Fruit fly (Drosophila melanogaster) whole organism, embryonic: Measurements from ENCODE around the gene CG11164.

Experiments
- Blimp-1 ChIP-seq: fragments of 200-800 bp; sonication (Bioruptor generic); optimal IDR thresholded peaks from 3 replicates; lab custom pipeline; 2018; ENCODE audit warnings: missing biosample characterization, missing genetic modification characterization, mild to moderate bottlenecking, moderate library complexity, missing genetic modification reagents
- C15 ChIP-seq: fragments of 200-800 bp; sonication (Bioruptor generic); IDR thresholded peaks from 3 replicates; pipeline ENCODE4 v1.3.6; 2022; ENCODE audit warnings: missing biosample characterization, missing genetic modification characterization
- CG10147 ChIP-seq: fragments of 200-800 bp; sonication (Bioruptor generic); optimal IDR thresholded peaks from 2 replicates; lab custom pipeline; 2019; ENCODE audit warnings: missing biosample characterization, mild to moderate bottlenecking, missing genetic modification characterization, moderate library complexity
- CG11093 ChIP-seq: fragments of 200-800 bp; sonication (Bioruptor generic); IDR thresholded peaks from 3 replicates; pipeline ENCODE4 v1.3.6; 2022; ENCODE audit warnings: missing biosample characterization, missing genetic modification characterization
- CG11696 ChIP-seq: fragments of 200-800 bp; sonication (Bioruptor generic); IDR thresholded peaks from 2 replicates; pipeline ENCODE4 v1.3.6; 2022; ENCODE audit warnings: missing biosample characterization, missing genetic modification characterization
- CG12104 ChIP-seq: fragments of 200-800 bp; sonication (Bioruptor generic); optimal IDR thresholded peaks from 3 replicates; lab custom pipeline; 2016; ENCODE audit warnings: missing biosample characterization, missing genetic modification characterization
- CG12299 ChIP-seq: fragments of 200-800 bp; sonication (Bioruptor generic); optimal IDR thresholded peaks from 2 replicates; lab custom pipeline; 2018; ENCODE audit warnings: missing biosample characterization, mild to moderate bottlenecking, missing genetic modification characterization
- CG13424 ChIP-seq: fragments of 200-800 bp; sonication (Bioruptor generic); optimal IDR thresholded peaks from 2 replicates; lab custom pipeline; 2019; ENCODE audit warnings: missing biosample characterization, mild to moderate bottlenecking, missing genetic modification characterization, moderate library complexity
- CG17802 ChIP-seq: fragments of 200-800 bp; sonication (Bioruptor generic); optimal IDR thresholded peaks from 2 replicates; lab custom pipeline; 2018; ENCODE audit warnings: missing biosample characterization, mild to moderate bottlenecking, missing genetic modification characterization, moderate library complexity
- CG18476 ChIP-seq: fragments of 200-800 bp; sonication (Bioruptor generic); optimal IDR thresholded peaks from 2 replicates; lab custom pipeline; 2016; ENCODE audit warnings: missing biosample characterization, mild to moderate bottlenecking, missing genetic modification characterization
- CG2202 ChIP-seq: fragments of 200-800 bp; sonication (Bioruptor generic); optimal IDR thresholded peaks from 2 replicates; lab custom pipeline; 2018; ENCODE audit warnings: missing biosample characterization, mild to moderate bottlenecking, missing genetic modification characterization
- CG3847 ChIP-seq: fragments of 200-800 bp; sonication (Bioruptor generic); IDR thresholded peaks from 2 replicates; pipeline ENCODE4 v1.3.6; 2022; ENCODE audit warnings: missing biosample characterization, missing genetic modification characterization
- CG4617 ChIP-seq: fragments of 200-800 bp; sonication (Bioruptor generic); optimal IDR thresholded peaks from 3 replicates; lab custom pipeline; 2016; ENCODE audit warnings: missing biosample characterization, missing genetic modification characterization, borderline replicate concordance
- CG6654 ChIP-seq: fragments of 200-800 bp; sonication (Bioruptor generic); optimal IDR thresholded peaks from 2 replicates; lab custom pipeline; 2017; ENCODE audit warnings: missing biosample characterization, mild to moderate bottlenecking, missing genetic modification characterization
- CG7786 ChIP-seq: fragments of 200-800 bp; sonication (Bioruptor generic); optimal IDR thresholded peaks from 2 replicates; lab custom pipeline; 2016; ENCODE audit warnings: missing biosample characterization, missing genetic modification characterization
- CG8924 ChIP-seq: fragments of 200-800 bp; optimal IDR thresholded peaks from 3 replicates; lab custom pipeline; 2019; ENCODE audit warnings: missing biosample characterization, mild to moderate bottlenecking, missing genetic modification characterization, moderate library complexity
- CHES-1-like ChIP-seq: fragments of 200-800 bp; sonication (Bioruptor generic); optimal IDR thresholded peaks from 2 replicates; lab custom pipeline; 2016; ENCODE audit warnings: missing biosample characterization, missing genetic modification characterization
- ERR ChIP-seq: fragments of 200-800 bp; sonication (Bioruptor generic); optimal IDR thresholded peaks from 2 replicates; lab custom pipeline; 2016; ENCODE audit warnings: missing biosample characterization, missing genetic modification characterization
- Fer1 ChIP-seq: fragments of 200-800 bp; sonication (Bioruptor generic); optimal IDR thresholded peaks from 2 replicates; lab custom pipeline; 2017; ENCODE audit warnings: missing biosample characterization, mild to moderate bottlenecking, missing genetic modification characterization
- HLH3B ChIP-seq: fragments of 200-800 bp; sonication (Bioruptor generic); IDR thresholded peaks from 2 replicates; pipeline ENCODE4 v1.3.6; 2022; ENCODE audit warnings: missing biosample characterization, missing genetic modification characterization
- Hr3 ChIP-seq: fragments of 200-800 bp; sonication (Bioruptor generic); optimal IDR thresholded peaks from 3 replicates; lab custom pipeline; 2016; ENCODE audit warnings: missing biosample characterization, missing genetic modification characterization
- Max ChIP-seq: fragments of 200-800 bp; sonication (Bioruptor generic); optimal IDR thresholded peaks from 2 replicates; lab custom pipeline; 2016; ENCODE audit warnings: missing biosample characterization, mild to moderate bottlenecking, missing genetic modification characterization
- Meics ChIP-seq: fragments of 200-800 bp; sonication (Bioruptor generic); optimal IDR thresholded peaks from 2 replicates; lab custom pipeline; 2017; ENCODE audit warnings: missing biosample characterization, mild to moderate bottlenecking, missing genetic modification characterization
- Oaz ChIP-seq: fragments of 200-800 bp; sonication (Bioruptor generic); IDR thresholded peaks from 2 replicates; pipeline ENCODE4 v1.3.6; 2022; ENCODE audit warnings: missing biosample characterization, missing genetic modification characterization
- Ravus ChIP-seq: fragments of 200-800 bp; sonication (Bioruptor generic); IDR thresholded peaks from 2 replicates; pipeline ENCODE4 v1.3.6; 2022; ENCODE audit warnings: missing biosample characterization, missing genetic modification characterization
- Taf1 ChIP-seq: fragments of 200-800 bp; sonication (Bioruptor generic); IDR thresholded peaks from 2 replicates; pipeline ENCODE4 v1.3.6; 2022; ENCODE audit warnings: missing biosample characterization, missing genetic modification characterization
- YL-1 ChIP-seq: fragments of 200-800 bp; sonication (Bioruptor generic); optimal IDR thresholded peaks from 3 replicates; lab custom pipeline; 2017; ENCODE audit warnings: missing biosample characterization, mild to moderate bottlenecking, missing genetic modification characterization
- ac ChIP-seq: fragments of 200-800 bp; sonication (Bioruptor generic); optimal IDR thresholded peaks from 3 replicates; lab custom pipeline; 2017; ENCODE audit warnings: missing biosample characterization, mild to moderate bottlenecking, missing genetic modification characterization
- bigmax ChIP-seq: fragments of 200-800 bp; sonication (Bioruptor generic); optimal IDR thresholded peaks from 2 replicates; lab custom pipeline; 2018; ENCODE audit warnings: missing biosample characterization, mild to moderate bottlenecking, missing genetic modification characterization
- crp ChIP-seq, 2 experiments: fragments of 200-800 bp; sonication (Bioruptor generic); optimal IDR thresholded peaks; 2 replicates in 1 of 2; 3 replicates in 1 of 2; lab custom pipeline; 2017; ENCODE audit warnings: missing biosample characterization in 2 of 2, missing genetic modification characterization in 2 of 2, mild to moderate bottlenecking in 1 of 2, moderate library complexity in 1 of 2
- dan ChIP-seq: fragments of 200-800 bp; sonication (Bioruptor generic); IDR thresholded peaks from 2 replicates; pipeline ENCODE4 v1.3.6; 2022; ENCODE audit warnings: missing biosample characterization, missing genetic modification characterization
- dati ChIP-seq: fragments of 200-800 bp; sonication (Bioruptor generic); IDR thresholded peaks from 2 replicates; pipeline ENCODE4 v1.3.6; 2022; ENCODE audit warnings: missing biosample characterization, missing genetic modification characterization
- disco-r ChIP-seq: fragments of 200-800 bp; sonication (Bioruptor generic); optimal IDR thresholded peaks from 2 replicates; lab custom pipeline; 2016; ENCODE audit warnings: missing biosample characterization, missing genetic modification characterization
- ems ChIP-seq: fragments of 200-800 bp; sonication (Bioruptor generic); optimal IDR thresholded peaks from 3 replicates; lab custom pipeline; 2016; ENCODE audit warnings: missing biosample characterization, missing genetic modification characterization
- fu2 ChIP-seq: fragments of 200-800 bp; sonication (Bioruptor generic); optimal IDR thresholded peaks from 2 replicates; lab custom pipeline; 2016; ENCODE audit warnings: missing biosample characterization, missing genetic modification characterization
- gem ChIP-seq: fragments of 200-800 bp; sonication (Bioruptor generic); optimal IDR thresholded peaks from 2 replicates; lab custom pipeline; 2019; ENCODE audit warnings: missing biosample characterization, mild to moderate bottlenecking, missing genetic modification characterization, moderate library complexity
- gsb ChIP-seq: fragments of 200-800 bp; sonication (Bioruptor generic); IDR thresholded peaks from 2 replicates; pipeline ENCODE4 v1.3.6; 2022; ENCODE audit warnings: missing biosample characterization, missing genetic modification characterization
- hbn ChIP-seq: fragments of 200-800 bp; sonication (Bioruptor generic); IDR thresholded peaks from 2 replicates; pipeline ENCODE4 v1.3.6; 2022; ENCODE audit warnings: missing biosample characterization, missing genetic modification characterization; ENCODE audit not compliant: partially characterized antibody
- her ChIP-seq: fragments of 200-800 bp; sonication (Bioruptor generic); optimal IDR thresholded peaks from 2 replicates; lab custom pipeline; 2016; ENCODE audit warnings: missing biosample characterization, missing genetic modification characterization
- luna ChIP-seq: fragments of 200-800 bp; sonication (Bioruptor generic); optimal IDR thresholded peaks from 2 replicates; lab custom pipeline; 2016; ENCODE audit warnings: missing biosample characterization, missing genetic modification characterization
- nerfin-1 ChIP-seq: fragments of 200-800 bp; sonication (Bioruptor generic); optimal IDR thresholded peaks from 3 replicates; lab custom pipeline; 2019; ENCODE audit warnings: missing biosample characterization, mild to moderate bottlenecking, missing genetic modification characterization, moderate library complexity
- nmo ChIP-seq: fragments of 200-800 bp; sonication (Bioruptor generic); optimal IDR thresholded peaks from 2 replicates; lab custom pipeline; 2018; ENCODE audit warnings: missing biosample characterization, mild to moderate bottlenecking, missing genetic modification characterization, moderate library complexity
- odd ChIP-seq: fragments of 200-800 bp; sonication (Bioruptor generic); optimal IDR thresholded peaks from 2 replicates; lab custom pipeline; 2017; ENCODE audit warnings: missing biosample characterization, mild to moderate bottlenecking, missing genetic modification characterization
- onecut ChIP-seq: fragments of 200-800 bp; sonication (Bioruptor generic); IDR thresholded peaks from 2 replicates; pipeline ENCODE4 v1.3.6; 2022; ENCODE audit warnings: missing biosample characterization, missing genetic modification characterization
- pho ChIP-seq: fragments of 200-800 bp; sonication (Bioruptor generic); optimal IDR thresholded peaks from 2 replicates; lab custom pipeline; 2016; ENCODE audit warnings: missing biosample characterization, missing genetic modification characterization
- sc ChIP-seq, 3 experiments: fragments of >200 bp in 2 of 3; fragments of 200-800 bp in 1 of 3; sonication (Bioruptor generic) in 1 of 3; optimal IDR thresholded peaks; 2 replicates in 2 of 3; 3 replicates in 1 of 3; lab custom pipeline; 2017; ENCODE audit warnings: mild to moderate bottlenecking in 1 of 3, missing biosample characterization in 1 of 3, missing genetic modification characterization in 1 of 3, missing genetic modification reagents in 1 of 3
- sima ChIP-seq: fragments of 200-800 bp; sonication (Bioruptor generic); optimal IDR thresholded peaks from 2 replicates; lab custom pipeline; 2016; ENCODE audit warnings: missing biosample characterization, missing genetic modification characterization
- sug ChIP-seq: fragments of 200-800 bp; optimal IDR thresholded peaks from 2 replicates; lab custom pipeline; 2019; ENCODE audit warnings: missing biosample characterization, mild to moderate bottlenecking, missing genetic modification characterization, moderate library complexity
- tap ChIP-seq: fragments of 200-800 bp; optimal IDR thresholded peaks from 3 replicates; lab custom pipeline; 2019; ENCODE audit warnings: missing biosample characterization, mild to moderate bottlenecking, missing genetic modification characterization, moderate library complexity
- tll ChIP-seq, 2 experiments: fragments of 200-800 bp in 1 of 2; fragments of >200 bp in 1 of 2; sonication (Bioruptor generic) in 1 of 2; optimal IDR thresholded peaks; 2 replicates each; lab custom pipeline; 2017 to 2019; ENCODE audit warnings: missing biosample characterization in 2 of 2, missing genetic modification characterization in 2 of 2, mild to moderate bottlenecking in 1 of 2, moderate library complexity in 1 of 2
- usp ChIP-seq: fragments of >200 bp; optimal IDR thresholded peaks from 2 replicates; lab custom pipeline; 2017; ENCODE audit warnings: missing biosample characterization, missing genetic modification characterization

Gene CG11164

DNA sequence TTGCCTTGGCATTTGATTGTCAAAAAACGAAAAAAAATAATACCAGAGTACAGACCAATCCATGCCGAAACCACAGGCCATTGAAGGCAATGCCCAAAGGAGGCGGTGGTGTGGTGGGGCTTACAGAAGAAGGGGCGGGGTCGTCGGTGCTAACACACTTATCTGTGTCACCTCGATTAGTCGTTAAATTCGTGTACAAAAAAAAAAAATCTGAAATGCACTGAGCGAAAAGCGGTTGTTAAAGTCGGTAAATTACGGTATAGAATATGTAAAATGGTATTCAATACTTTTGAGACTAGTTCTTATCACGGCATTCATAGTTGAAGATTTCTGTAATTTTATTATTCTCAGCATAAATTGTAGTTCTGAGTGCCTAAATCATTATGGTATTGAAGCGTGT is 23.9 kb upstream of the CG11164 start (continued):
- TF ChIP-seq CG17802 (peak; percentile 32), CG2202 (no peak), CG11093 (no peak), her (GFP tag; lab: Kevin White, UChicago) (peak; percentile 19), usp (GFP tag; lab: Kevin White, UChicago) (no peak), sug (peak; percentile 67), Ravus (peak; percentile 41), HLH3B (GFP tag; lab: Robert Waterston, UW) (peak; percentile 54), YL-1 (GFP tag; lab: Kevin White, UChicago) (no peak), CHES-1-like (GFP tag; lab: Kevin White, UChicago) (no peak), CG12299 (tag; lab: Kevin White, UChicago) (no peak), CG8924 (tag; lab: Kevin White, UChicago) (peak; percentile 23), bigmax (GFP tag; lab: Kevin White, UChicago) (no peak), disco-r (no peak), Blimp-1 (GFP tag; lab: Kevin White, UChicago) (peak; percentile 81), sima (GFP tag; lab: Kevin White, UChicago) (no peak), CG7786 (peak; percentile 30), CG3847 (GFP tag; lab: Robert Waterston, UW) (no peak), luna (GFP tag; lab: Kevin White, UChicago) (no peak), ac (GFP tag; lab: Kevin White, UChicago) (no peak), CG12104 (no peak), fu2 (no peak), Max (GFP tag; lab: Kevin White, UChicago) (peak; percentile 39), hbn (GFP tag; lab: Robert Waterston, UW) (no peak), Hr3 (GFP tag; lab: Kevin White, UChicago) (peak; percentile 35), Oaz (peak; percentile 30; the same call in 1 of the 2 replicates), nerfin-1 (tag; lab: Kevin White, UChicago) (no peak), CG13424 (peak; percentile 35), nmo (peak; percentile 60), odd (GFP tag; lab: Kevin White, UChicago) (no peak), CG18476 (GFP tag; lab: Kevin White, UChicago) (peak; percentile 44), C15 (GFP tag; lab: Robert Waterston, UW) (no peak), CG10147 (peak; percentile 22), crp (GFP tag; optimal IDR thresholded peaks at IDR 0.05; lab: Kevin White, UChicago) (no peak), ERR (GFP tag; lab: Kevin White, UChicago) (no peak), Fer1 (GFP tag; lab: Kevin White, UChicago) (peak; percentile 36), Taf1 (GFP tag; lab: Robert Waterston, UW) (0 out of 2 replicates have a peak, but pooled peaks have one; percentile 9), onecut (GFP tag; lab: Robert Waterston, UW) (no peak; the same call in 1 of the 2 replicates), Meics (GFP tag; lab: Kevin White, UChicago) (peak; percentile 51), gem (tag; lab: Kevin White, UChicago) (peak; percentile 64), ems (GFP tag; lab: Kevin White, UChicago) (no peak), dati (GFP tag; lab: Robert Waterston, UW) (no peak), tll (GFP tag; optimal IDR thresholded peaks at IDR 0.05; lab: Kevin White, UChicago) (no peak), tap (tag; lab: Kevin White, UChicago) (peak; percentile 10), sc (optimal IDR thresholded peaks at IDR 0.05; lab: Kevin White, UChicago) (no peak), sc (GFP tag; optimal IDR thresholded peaks at IDR 0.05; lab: Kevin White, UChicago) (no peak), dan (GFP tag; lab: Robert Waterston, UW) (no peak), CG6654 (GFP tag; lab: Kevin White, UChicago) (no peak), gsb (GFP tag; lab: Robert Waterston, UW) (no peak), pho (GFP tag; lab: Kevin White, UChicago) (no peak), CG4617 (GFP tag; lab: Kevin White, UChicago) (no peak), CG11696 (GFP tag; lab: Robert Waterston, UW) (0 out of 2 replicates have a peak, but pooled peaks have one; percentile 43)
